Worm (Caenorhabditis elegans) whole organism, L1 larva: ENCODE results near the gene sru-28.

Source experiments
- C04F5.9 ChIP-seq: sonication (generic microtip); optimal IDR thresholded peaks from 2 replicates; lab custom pipeline; 2016; ENCODE audit warnings: missing genetic modification characterization, missing compliant biosample characterization
- C34B4.2 ChIP-seq: sonication (generic microtip); optimal IDR thresholded peaks from 2 replicates; lab custom pipeline; 2017; ENCODE audit warnings: mild to moderate bottlenecking, missing genetic modification characterization, missing compliant biosample characterization
- F16B12.6 ChIP-seq: fragments of 150-350 bp; optimal IDR thresholded peaks from 2 replicates; lab custom pipeline; 2014; ENCODE audit warnings: missing biosample characterization, missing genetic modification characterization
- Y116A8C.19 ChIP-seq: sonication (generic microtip); optimal IDR thresholded peaks from 2 replicates; lab custom pipeline; 2016; ENCODE audit warnings: missing compliant biosample characterization, missing genetic modification characterization, borderline replicate concordance
- alr-1 ChIP-seq: fragments of 200-800 bp; sonication (Bioruptor generic); optimal IDR thresholded peaks from 2 replicates; lab custom pipeline; 2018; ENCODE audit warnings: borderline replicate concordance, mild to moderate bottlenecking, missing genetic modification characterization, missing compliant biosample characterization
- aly-2 ChIP-seq: fragments of 150-350 bp; optimal IDR thresholded peaks from 2 replicates; lab custom pipeline; 2014; ENCODE audit warnings: missing biosample characterization, missing genetic modification characterization
- ceh-63 ChIP-seq: fragments of 200-800 bp; sonication (Bioruptor generic); optimal IDR thresholded peaks from 2 replicates; lab custom pipeline; 2018; ENCODE audit warnings: mild to moderate bottlenecking, missing genetic modification characterization, missing compliant biosample characterization
- ceh-8 ChIP-seq: fragments of 200-800 bp; sonication (Bioruptor generic); optimal IDR thresholded peaks from 2 replicates; lab custom pipeline; 2018; ENCODE audit warnings: mild to moderate bottlenecking, missing genetic modification characterization, moderate library complexity, missing compliant biosample characterization
- ceh-82 ChIP-seq, 3 experiments: fragments of 150-350 bp in 1 of 3; sonication (generic microtip) in 2 of 3; optimal IDR thresholded peaks; 2 replicates each; lab custom pipeline; 2014 to 2017; ENCODE audit warnings: missing biosample characterization in 3 of 3, missing genetic modification characterization in 3 of 3
- dpl-1 ChIP-seq, 3 experiments: fragments of 150-350 bp in 2 of 3; sonication (generic microtip) in 1 of 3; optimal IDR thresholded peaks; 2 replicates each; lab custom pipeline; 2014 to 2017; ENCODE audit warnings: missing biosample characterization in 3 of 3, missing genetic modification characterization in 3 of 3, missing genetic modification reagents in 3 of 3
- efl-1 ChIP-seq, 4 experiments: fragments of 150-350 bp; optimal IDR thresholded peaks in 3 of 4; peaks in 1 of 4; 1 replicate in 1 of 4; 2 replicates in 3 of 4; lab custom pipeline; 2014; ENCODE audit warnings: missing biosample characterization in 2 of 4, missing genetic modification characterization in 2 of 4, missing genetic modification reagents in 2 of 4
- egl-13 ChIP-seq: sonication (generic microtip); optimal IDR thresholded peaks from 2 replicates; lab custom pipeline; 2016; ENCODE audit warnings: missing genotype, missing genetic modification reagents, missing genetic modification characterization, missing compliant biosample characterization
- egl-27 ChIP-seq, 2 experiments: fragments of 150-350 bp in 1 of 2; sonication (generic microtip); optimal IDR thresholded peaks; 3 replicates each; lab custom pipeline; 2017 to 2018; ENCODE audit warnings: missing biosample characterization in 2 of 2, missing genetic modification characterization in 2 of 2, missing genetic modification reagents in 2 of 2
- ets-5 ChIP-seq: fragments of 200-800 bp; sonication (Bioruptor generic); IDR thresholded peaks from 2 replicates; pipeline ENCODE4 v1.3.6; 2022; ENCODE audit warnings: missing genetic modification characterization, missing compliant biosample characterization
- fkh-8 ChIP-seq: sonication (generic microtip); optimal IDR thresholded peaks from 2 replicates; lab custom pipeline; 2016; ENCODE audit warnings: mild to moderate bottlenecking, missing genetic modification characterization, missing compliant biosample characterization
- fos-1 ChIP-seq: fragments of 150-350 bp; optimal IDR thresholded peaks from 2 replicates; lab custom pipeline; 2014; ENCODE audit warnings: missing biosample characterization, missing genetic modification characterization
- hlh-17 ChIP-seq: fragments of 200-800 bp; sonication (Bioruptor generic); optimal IDR thresholded peaks from 2 replicates; lab custom pipeline; 2018; ENCODE audit warnings: missing genetic modification characterization, mild to moderate bottlenecking, missing compliant biosample characterization, moderate library complexity, borderline replicate concordance
- hpl-2 ChIP-seq: fragments of 150-350 bp; optimal IDR thresholded peaks from 2 replicates; lab custom pipeline; 2014; ENCODE audit warnings: missing biosample characterization, missing genetic modification reagents, missing genetic modification characterization
- irx-1 ChIP-seq: sonication (generic microtip); optimal IDR thresholded peaks from 2 replicates; lab custom pipeline; 2016; ENCODE audit warnings: missing genetic modification characterization, missing compliant biosample characterization
- isw-1 ChIP-seq: fragments of 200-800 bp; sonication (Bioruptor generic); IDR thresholded peaks from 2 replicates; pipeline ENCODE4 v1.3.6; 2022; ENCODE audit warnings: missing genetic modification characterization, missing compliant biosample characterization
- lin-13 ChIP-seq: fragments of 150-350 bp; optimal IDR thresholded peaks from 2 replicates; lab custom pipeline; 2014; ENCODE audit warnings: missing biosample characterization, missing genetic modification reagents, missing genetic modification characterization
- lin-15B ChIP-seq: fragments of 150-350 bp; sonication (generic microtip); optimal IDR thresholded peaks from 3 replicates; lab custom pipeline; 2014; ENCODE audit warnings: missing biosample characterization, missing genetic modification characterization
- lin-39 ChIP-seq: fragments of 150-350 bp; optimal IDR thresholded peaks from 2 replicates; lab custom pipeline; 2014; ENCODE audit warnings: missing biosample characterization, missing genetic modification reagents, missing genetic modification characterization
- mdl-1 ChIP-seq, 2 experiments: fragments of 150-350 bp; optimal IDR thresholded peaks; 2 replicates each; lab custom pipeline; 2014 to 2017; ENCODE audit warnings: missing biosample characterization in 2 of 2, missing genetic modification characterization in 2 of 2, inconsistent platforms in 1 of 2
- mef-2 ChIP-seq: fragments of 150-350 bp; optimal IDR thresholded peaks from 2 replicates; lab custom pipeline; 2014; ENCODE audit warnings: missing biosample characterization, missing genetic modification characterization
- mep-1 ChIP-seq: fragments of 150-350 bp; optimal IDR thresholded peaks from 2 replicates; lab custom pipeline; 2014; ENCODE audit warnings: missing biosample characterization, missing genetic modification characterization
- nhr-11 ChIP-seq: fragments of 150-350 bp; optimal IDR thresholded peaks from 2 replicates; lab custom pipeline; 2014; ENCODE audit warnings: missing biosample characterization, missing genetic modification characterization
- nhr-20 ChIP-seq: sonication (generic microtip); optimal IDR thresholded peaks from 2 replicates; lab custom pipeline; 2016; ENCODE audit warnings: mild to moderate bottlenecking, missing genetic modification characterization, missing compliant biosample characterization
- nhr-237 ChIP-seq: fragments of 150-350 bp; optimal IDR thresholded peaks from 2 replicates; lab custom pipeline; 2014; ENCODE audit warnings: missing biosample characterization, missing genetic modification characterization
- nhr-28 ChIP-seq: fragments of 150-350 bp; optimal IDR thresholded peaks from 2 replicates; lab custom pipeline; 2014; ENCODE audit warnings: missing biosample characterization, missing genetic modification characterization
- nhr-77 ChIP-seq: fragments of 150-350 bp; optimal IDR thresholded peaks from 2 replicates; lab custom pipeline; 2014; ENCODE audit warnings: missing biosample characterization, missing genetic modification characterization
- nhr-90 ChIP-seq: sonication (generic microtip); optimal IDR thresholded peaks from 2 replicates; lab custom pipeline; 2016; ENCODE audit warnings: mild to moderate bottlenecking, missing genetic modification characterization, missing compliant biosample characterization; ENCODE audit not compliant: poor library complexity
- pag-3 ChIP-seq: sonication (generic microtip); optimal IDR thresholded peaks from 2 replicates; lab custom pipeline; 2017; ENCODE audit warnings: missing genetic modification characterization, mild to moderate bottlenecking, missing compliant biosample characterization, antibody characterized with exemption, borderline replicate concordance; ENCODE audit not compliant: insufficient read depth
- pax-3 ChIP-seq: fragments of 200-800 bp; sonication (Bioruptor generic); optimal IDR thresholded peaks from 2 replicates; lab custom pipeline; 2018; ENCODE audit warnings: mild to moderate bottlenecking, missing genetic modification characterization, moderate library complexity, missing compliant biosample characterization
- sptf-1 ChIP-seq: fragments of 150-350 bp; optimal IDR thresholded peaks from 2 replicates; lab custom pipeline; 2014; ENCODE audit warnings: missing biosample characterization, missing genetic modification characterization
- sup-37 ChIP-seq: fragments of 200-800 bp; sonication (Bioruptor generic); optimal IDR thresholded peaks from 2 replicates; lab custom pipeline; 2018; ENCODE audit warnings: mild to moderate bottlenecking, missing genetic modification characterization, missing compliant biosample characterization
- tbx-2 ChIP-seq: sonication (generic microtip); optimal IDR thresholded peaks from 2 replicates; lab custom pipeline; 2016; ENCODE audit warnings: missing genetic modification characterization, missing compliant biosample characterization
- unc-130 ChIP-seq: fragments of 150-350 bp; optimal IDR thresholded peaks from 2 replicates; lab custom pipeline; 2017; ENCODE audit warnings: missing biosample characterization, missing genetic modification characterization, inconsistent platforms
- unc-86 ChIP-seq: sonication (generic microtip); optimal IDR thresholded peaks from 2 replicates; lab custom pipeline; 2016; ENCODE audit warnings: missing genetic modification characterization, missing compliant biosample characterization
- vab-15 ChIP-seq: sonication (generic microtip); optimal IDR thresholded peaks from 2 replicates; lab custom pipeline; 2017; ENCODE audit warnings: missing genotype, mild to moderate bottlenecking, missing genetic modification characterization, missing compliant biosample characterization
- xbp-1 ChIP-seq: sonication (generic microtip); optimal IDR thresholded peaks from 2 replicates; lab custom pipeline; 2016; ENCODE audit warnings: missing genetic modification characterization, missing compliant biosample characterization
- zag-1 ChIP-seq: fragments of 150-350 bp; optimal IDR thresholded peaks from 2 replicates; lab custom pipeline; 2014; ENCODE audit warnings: missing biosample characterization, missing genetic modification characterization
- ztf-11 ChIP-seq, 2 experiments: sonication (generic microtip); optimal IDR thresholded peaks; 2 replicates each; lab custom pipeline; 2016 to 2017; ENCODE audit warnings: missing genetic modification characterization in 2 of 2, missing biosample characterization in 1 of 2, missing compliant biosample characterization in 1 of 2

sru-28 gene

DNA sequence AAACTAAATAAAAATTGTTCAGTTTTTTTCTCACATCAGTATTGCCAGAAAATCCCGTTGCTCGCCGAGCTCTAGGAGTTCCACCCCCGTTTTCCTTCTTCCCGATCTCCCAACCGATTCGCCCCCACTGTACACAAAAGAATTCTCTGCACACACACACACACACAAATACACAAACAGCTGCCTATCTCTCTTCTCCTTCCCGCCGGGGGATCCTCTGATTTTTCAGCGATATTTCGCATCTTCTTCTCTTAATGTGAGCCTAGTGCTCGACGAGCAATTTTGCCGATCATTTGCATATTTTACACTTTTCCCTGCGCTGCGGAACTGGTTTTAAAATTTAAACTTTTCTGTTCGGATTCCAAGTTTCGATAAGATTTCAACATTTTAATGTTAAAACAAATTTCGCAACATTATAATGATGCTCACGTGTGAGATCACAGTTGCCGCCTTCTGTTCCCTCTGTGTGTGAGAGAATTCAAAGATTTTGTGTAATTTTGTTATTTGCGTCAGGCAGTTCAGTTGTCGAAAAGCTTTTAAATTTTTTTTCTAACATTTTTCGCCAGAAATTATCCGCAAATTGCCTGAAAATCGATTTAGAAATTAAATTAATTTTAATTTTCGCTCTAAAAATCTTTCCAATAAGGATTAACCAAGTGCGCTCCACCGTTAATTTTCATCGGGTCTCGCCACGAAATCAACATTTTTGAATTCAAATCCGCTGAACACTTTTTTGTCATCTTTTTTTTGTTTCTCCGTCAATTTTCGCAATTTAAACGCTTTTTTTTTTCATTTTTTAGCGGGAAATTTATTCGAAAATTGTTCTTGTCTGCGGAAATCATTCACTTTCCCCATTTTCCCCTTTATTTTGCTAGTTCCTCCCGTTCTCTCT is 34.8 kb upstream of the sru-28 start (continued):
- TF ChIP-seq mdl-1 (tag; optimal IDR thresholded peaks at IDR 0.05; lab: Kevin White, UChicago) = peak in 1 of 2 experiments; percentile 36
- TF ChIP-seq nhr-28 (tag; lab: Kevin White, UChicago) = no peak
- peak; percentile 43 for TF ChIP-seq unc-130 (tag; lab: Kevin White, UChicago)
- peak; percentile 42 for TF ChIP-seq egl-13 (tag; lab: Kevin White, UChicago)
- TF ChIP-seq vab-15 (tag; lab: Kevin White, UChicago) = no peak
- no peak for TF ChIP-seq ceh-63 (GFP tag; lab: Kevin White, UChicago)
- peak; percentile 57 for TF ChIP-seq unc-86 (tag; lab: Kevin White, UChicago)
- TF ChIP-seq F16B12.6 (tag; lab: Kevin White, UChicago) = peak; percentile 25
- TF ChIP-seq aly-2 (tag; lab: Kevin White, UChicago) = peak; percentile 50
- TF ChIP-seq pax-3 = no peak
- TF ChIP-seq nhr-11 (tag; lab: Kevin White, UChicago) = no peak
- peak; percentile 69 for TF ChIP-seq tbx-2 (tag; lab: Kevin White, UChicago)
- TF ChIP-seq Y116A8C.19 (tag; lab: Kevin White, UChicago) = no peak
- TF ChIP-seq nhr-77 (tag; lab: Kevin White, UChicago) = peak; percentile 30
- TF ChIP-seq mep-1 (tag; lab: Kevin White, UChicago) = peak; percentile 86
- peak; percentile 42 for TF ChIP-seq nhr-90 (tag; lab: Kevin White, UChicago)
- TF ChIP-seq nhr-20 (tag; lab: Kevin White, UChicago) = peak; percentile 76
- TF ChIP-seq C34B4.2 (tag; lab: Kevin White, UChicago) = no peak
- TF ChIP-seq xbp-1 (tag; lab: Kevin White, UChicago) = peak; percentile 60
- no peak for TF ChIP-seq nhr-237 (tag; lab: Kevin White, UChicago)
- peak; percentile 81 to 92 for TF ChIP-seq efl-1 (optimal IDR thresholded peaks at IDR 0.05; lab: Kevin White, UChicago)
- peak; percentile 90 to 99 for TF ChIP-seq efl-1 (GFP tag; optimal IDR thresholded peaks at IDR 0.05 in 1 of 2; lab: Kevin White, UChicago)
- no peak for TF ChIP-seq mef-2
- peak; percentile 18 for TF ChIP-seq ceh-8 (GFP tag; lab: Kevin White, UChicago)
- peak; percentile 30 for TF ChIP-seq irx-1 (tag; lab: Kevin White, UChicago)
- peak; percentile 84 for TF ChIP-seq lin-13 (GFP tag; lab: Kevin White, UChicago)
- peak; percentile 53 for TF ChIP-seq pag-3 (tag; lab: Kevin White, UChicago)
- TF ChIP-seq lin-15B (tag; lab: Kevin White, UChicago) = peak; percentile 86
- peak; percentile 51 for TF ChIP-seq hpl-2 (GFP tag; lab: Kevin White, UChicago)
- TF ChIP-seq C04F5.9 (tag; lab: Kevin White, UChicago) = no peak
- peak in 1 of 2 experiments; percentile 20 for TF ChIP-seq ztf-11 (tag; optimal IDR thresholded peaks at IDR 0.05; lab: Kevin White, UChicago)
- peak; percentile 64 for TF ChIP-seq isw-1 (GFP tag; lab: Robert Waterston, UW)
- peak; percentile 12 for TF ChIP-seq lin-39 (tag; lab: Kevin White, UChicago)
- TF ChIP-seq fkh-8 = peak; percentile 82
- TF ChIP-seq sptf-1 (tag; lab: Kevin White, UChicago) = no peak
- no peak for TF ChIP-seq hlh-17 (GFP tag; lab: Kevin White, UChicago)
- TF ChIP-seq ceh-82 (tag; optimal IDR thresholded peaks at IDR 0.05; lab: Kevin White, UChicago) = peak in 2 of 3 experiments; percentile 36 to 86
- no peak for TF ChIP-seq ets-5 (GFP tag; lab: Robert Waterston, UW)
- peak; percentile 22 for TF ChIP-seq zag-1
- no peak for TF ChIP-seq alr-1
- peak; percentile 89 to 94 (median 91) for TF ChIP-seq dpl-1 (GFP tag; optimal IDR thresholded peaks at IDR 0.05; lab: Kevin White, UChicago)
- no peak for TF ChIP-seq egl-27 (tag; optimal IDR thresholded peaks at IDR 0.05; lab: Kevin White, UChicago)
- TF ChIP-seq fos-1 = no peak
- TF ChIP-seq sup-37 (GFP tag; lab: Kevin White, UChicago) = peak; percentile 23
- TF ChIP-seq, all 84 proteins: peak for 47
